Worm (Caenorhabditis elegans): Measurements from ENCODE around the gene acbp-8.

- no peak for TF ChIP-seq flt-1 (GFP tag; IDR thresholded peaks at IDR 0.05)
- no peak for TF ChIP-seq ref-1 (GFP tag; conservative IDR thresholded peaks at IDR 0.05)
- no peak for TF ChIP-seq klf-2 (GFP tag; conservative IDR thresholded peaks at IDR 0.05)
- TF ChIP-seq T22C8.4 (GFP tag; IDR thresholded peaks at IDR 0.05) = no peak
- TF ChIP-seq med-1 (GFP tag; optimal IDR thresholded peaks at IDR 0.05; ENCODE audit: insufficient read depth) = no peak
- no peak for TF ChIP-seq cog-1 (tag; optimal IDR thresholded peaks at IDR 0.05)
Observed at ce11 chrIII:2616212-2616611, 12.6 kb upstream of the acbp-8 start.

Data from whole organism, midembryonic.